Fruit fly (Drosophila melanogaster) whole organism, embryonic: Measurements from ENCODE around the gene Ca-Ma2d.

ENCODE experiments used
- Aef1 ChIP-seq: fragments of 200-800 bp; sonication (Bioruptor generic); IDR thresholded peaks from 3 replicates; pipeline ENCODE4 v1.3.6; 2022; ENCODE audit warnings: missing biosample characterization, missing genetic modification characterization
- Bteb2 ChIP-seq: fragments of 200-800 bp; sonication (Bioruptor generic); optimal IDR thresholded peaks from 2 replicates; lab custom pipeline; 2016; ENCODE audit warnings: missing biosample characterization, missing genetic modification characterization
- CG10321 ChIP-seq: fragments of 200-800 bp; sonication (Bioruptor generic); IDR thresholded peaks from 2 replicates; pipeline ENCODE4 v1.3.6; 2022; ENCODE audit warnings: missing biosample characterization, missing genetic modification characterization
- CG12155 ChIP-seq: fragments of 200-800 bp; sonication (Bioruptor generic); optimal IDR thresholded peaks from 3 replicates; lab custom pipeline; 2016; ENCODE audit warnings: missing biosample characterization, missing genetic modification characterization
- CG12391 ChIP-seq: fragments of 200-800 bp; sonication (Bioruptor generic); optimal IDR thresholded peaks from 3 replicates; lab custom pipeline; 2018; ENCODE audit warnings: missing biosample characterization, mild to moderate bottlenecking, missing genetic modification characterization, moderate library complexity
- CG1602 ChIP-seq: fragments of 200-800 bp; sonication (Bioruptor generic); optimal IDR thresholded peaks from 3 replicates; lab custom pipeline; 2016; ENCODE audit warnings: missing biosample characterization, missing genetic modification characterization
- CG17186 ChIP-seq: fragments of 200-800 bp; sonication (Bioruptor generic); optimal IDR thresholded peaks from 3 replicates; lab custom pipeline; 2017; ENCODE audit warnings: missing biosample characterization, missing genetic modification reagents, missing genetic modification characterization
- CG18619 ChIP-seq: fragments of 200-800 bp; sonication (Bioruptor generic); optimal IDR thresholded peaks from 3 replicates; lab custom pipeline; 2017; ENCODE audit warnings: missing biosample characterization, mild to moderate bottlenecking, missing genetic modification characterization
- CG18764 ChIP-seq: fragments of 200-800 bp; sonication (Bioruptor generic); optimal IDR thresholded peaks from 3 replicates; lab custom pipeline; 2016; ENCODE audit warnings: missing biosample characterization, missing genetic modification characterization
- CG30431 ChIP-seq: fragments of 200-800 bp; sonication (Bioruptor generic); optimal IDR thresholded peaks from 2 replicates; lab custom pipeline; 2017; ENCODE audit warnings: missing biosample characterization, missing genetic modification characterization
- CG3281 ChIP-seq: fragments of 200-800 bp; sonication (Bioruptor generic); optimal IDR thresholded peaks from 3 replicates; lab custom pipeline; 2017; ENCODE audit warnings: missing biosample characterization, mild to moderate bottlenecking, missing genetic modification characterization
- CG33213 ChIP-seq: fragments of 200-800 bp; sonication (Bioruptor generic); optimal IDR thresholded peaks from 3 replicates; lab custom pipeline; 2016; ENCODE audit warnings: missing biosample characterization, missing genetic modification characterization
- CG3407 ChIP-seq: fragments of 200-800 bp; sonication (Bioruptor generic); optimal IDR thresholded peaks from 2 replicates; lab custom pipeline; 2018; ENCODE audit warnings: missing biosample characterization, mild to moderate bottlenecking, missing genetic modification characterization
- CG34422 ChIP-seq: fragments of 200-800 bp; sonication (Bioruptor generic); IDR thresholded peaks from 3 replicates; pipeline ENCODE4 v1.3.6; 2022; ENCODE audit warnings: missing biosample characterization, missing genetic modification characterization
- CG4282 ChIP-seq: fragments of 200-800 bp; sonication (Bioruptor generic); optimal IDR thresholded peaks from 2 replicates; lab custom pipeline; 2016; ENCODE audit warnings: missing biosample characterization, missing genetic modification characterization
- CG4707 ChIP-seq: fragments of 200-800 bp; sonication (Bioruptor generic); optimal IDR thresholded peaks from 2 replicates; lab custom pipeline; 2018; ENCODE audit warnings: missing biosample characterization, mild to moderate bottlenecking, missing genetic modification characterization, moderate library complexity
- CG4854 ChIP-seq: fragments of 200-800 bp; sonication (Bioruptor generic); optimal IDR thresholded peaks from 2 replicates; lab custom pipeline; 2016; ENCODE audit warnings: missing biosample characterization, missing genetic modification characterization, inconsistent platforms
- CG6254 ChIP-seq: fragments of 200-800 bp; sonication (Bioruptor generic); optimal IDR thresholded peaks from 3 replicates; lab custom pipeline; 2017; ENCODE audit warnings: mild to moderate bottlenecking, missing biosample characterization, missing genetic modification reagents, missing genetic modification characterization
- CG7271 ChIP-seq: fragments of 200-800 bp; sonication (Bioruptor generic); optimal IDR thresholded peaks from 2 replicates; lab custom pipeline; 2018; ENCODE audit warnings: missing biosample characterization, mild to moderate bottlenecking, missing genetic modification characterization, moderate library complexity
- CG7745 ChIP-seq: fragments of 200-800 bp; sonication (Bioruptor generic); optimal IDR thresholded peaks from 2 replicates; lab custom pipeline; 2018; ENCODE audit warnings: missing biosample characterization, mild to moderate bottlenecking, missing genetic modification characterization, moderate library complexity
- CG8359 ChIP-seq: fragments of 200-800 bp; sonication (Bioruptor generic); optimal IDR thresholded peaks from 2 replicates; lab custom pipeline; 2017; ENCODE audit warnings: missing biosample characterization, mild to moderate bottlenecking, missing genetic modification characterization, borderline replicate concordance
- CG9437 ChIP-seq: fragments of 200-800 bp; sonication (Bioruptor generic); optimal IDR thresholded peaks from 2 replicates; lab custom pipeline; 2018; ENCODE audit warnings: missing biosample characterization, mild to moderate bottlenecking, missing genetic modification characterization
- Camta ChIP-seq: fragments of 200-800 bp; sonication (Bioruptor generic); optimal IDR thresholded peaks from 2 replicates; lab custom pipeline; 2016; ENCODE audit warnings: missing biosample characterization, missing genetic modification characterization
- CrebB ChIP-seq: fragments of 200-800 bp; sonication (Bioruptor generic); optimal IDR thresholded peaks from 3 replicates; lab custom pipeline; 2018; ENCODE audit warnings: missing biosample characterization, mild to moderate bottlenecking, missing genetic modification characterization
- Dbx ChIP-seq: fragments of 200-800 bp; sonication (Bioruptor generic); IDR thresholded peaks from 3 replicates; pipeline ENCODE4 v1.3.6; 2022; ENCODE audit warnings: missing biosample characterization, missing genetic modification characterization
- Fer2 ChIP-seq: fragments of 200-800 bp; sonication (Bioruptor generic); optimal IDR thresholded peaks from 2 replicates; lab custom pipeline; 2018; ENCODE audit warnings: missing biosample characterization, mild to moderate bottlenecking, missing genetic modification characterization, moderate library complexity
- GATAe ChIP-seq: fragments of 200-800 bp; sonication (Bioruptor generic); conservative IDR thresholded peaks from 2 replicates; pipeline ENCODE4 v1.3.6; 2022; ENCODE audit warnings: missing biosample characterization, missing genetic modification characterization
- H2.0 ChIP-seq: fragments of 200-800 bp; sonication (Bioruptor generic); IDR thresholded peaks from 2 replicates; pipeline ENCODE4 v1.3.6; 2022; ENCODE audit warnings: missing biosample characterization, missing genetic modification characterization
- Hey ChIP-seq: fragments of 200-800 bp; sonication (Bioruptor generic); optimal IDR thresholded peaks from 3 replicates; lab custom pipeline; 2018; ENCODE audit warnings: missing biosample characterization, mild to moderate bottlenecking, missing genetic modification characterization
- Hmr ChIP-seq: fragments of 200-800 bp; sonication (Bioruptor generic); optimal IDR thresholded peaks from 3 replicates; lab custom pipeline; 2017; ENCODE audit warnings: mild to moderate bottlenecking, missing biosample characterization, missing genetic modification reagents, missing genetic modification characterization
- Nf-YB ChIP-seq: fragments of 200-800 bp; sonication (Bioruptor generic); optimal IDR thresholded peaks from 3 replicates; lab custom pipeline; 2019; ENCODE audit warnings: missing biosample characterization, mild to moderate bottlenecking, missing genetic modification characterization, moderate library complexity
- Nf-YC ChIP-seq: fragments of 200-800 bp; optimal IDR thresholded peaks from 3 replicates; lab custom pipeline; 2019; ENCODE audit warnings: missing biosample characterization, mild to moderate bottlenecking, missing genetic modification characterization, moderate library complexity
- Taf1 ChIP-seq: fragments of 200-800 bp; sonication (Bioruptor generic); IDR thresholded peaks from 2 replicates; pipeline ENCODE4 v1.3.6; 2022; ENCODE audit warnings: missing biosample characterization, missing genetic modification characterization
- croc ChIP-seq: fragments of 200-800 bp; sonication (Bioruptor generic); conservative IDR thresholded peaks from 3 replicates; pipeline ENCODE4 v1.3.6; 2022; ENCODE audit warnings: missing biosample characterization, missing genetic modification characterization
- da ChIP-seq: fragments of 200-800 bp; sonication (Bioruptor generic); optimal IDR thresholded peaks from 2 replicates; lab custom pipeline; 2016; ENCODE audit warnings: missing biosample characterization, missing genetic modification characterization
- danr ChIP-seq: fragments of 200-800 bp; sonication (Bioruptor generic); IDR thresholded peaks from 2 replicates; pipeline ENCODE4 v1.3.6; 2022; ENCODE audit warnings: missing biosample characterization, missing genetic modification characterization
- dpn ChIP-seq, 2 experiments: fragments of 200-800 bp; sonication (Bioruptor generic); optimal IDR thresholded peaks; 3 replicates each; lab custom pipeline; 2016; ENCODE audit warnings: missing biosample characterization in 2 of 2, missing genetic modification characterization in 2 of 2
- fd96Cb ChIP-seq: fragments of 200-800 bp; sonication (Bioruptor generic); optimal IDR thresholded peaks from 2 replicates; lab custom pipeline; 2018; ENCODE audit warnings: missing biosample characterization, mild to moderate bottlenecking, missing genetic modification characterization, moderate library complexity
- gcm2 ChIP-seq: fragments of 200-800 bp; sonication (Bioruptor generic); optimal IDR thresholded peaks from 2 replicates; lab custom pipeline; 2016; ENCODE audit warnings: missing biosample characterization, missing genetic modification characterization
- grn ChIP-seq: fragments of 200-800 bp; sonication (Bioruptor generic); optimal IDR thresholded peaks from 3 replicates; lab custom pipeline; 2017; ENCODE audit warnings: missing biosample characterization, missing genetic modification characterization
- gsb ChIP-seq: fragments of 200-800 bp; sonication (Bioruptor generic); IDR thresholded peaks from 2 replicates; pipeline ENCODE4 v1.3.6; 2022; ENCODE audit warnings: missing biosample characterization, missing genetic modification characterization
- hbn ChIP-seq: fragments of 200-800 bp; sonication (Bioruptor generic); IDR thresholded peaks from 2 replicates; pipeline ENCODE4 v1.3.6; 2022; ENCODE audit warnings: missing biosample characterization, missing genetic modification characterization; ENCODE audit not compliant: partially characterized antibody
- hkb ChIP-seq, 2 experiments: fragments of 200-800 bp in 1 of 2; fragments of >200 bp in 1 of 2; sonication (Bioruptor generic) in 1 of 2; IDR thresholded peaks in 1 of 2; optimal IDR thresholded peaks in 1 of 2; 2 replicates each; pipeline versions ENCODE4 v1.3.6 to Lab custom; 2017 to 2022; ENCODE audit warnings: missing biosample characterization in 1 of 2, missing genetic modification characterization in 1 of 2
- jigr1 ChIP-seq: fragments of 200-800 bp; sonication (Bioruptor generic); IDR thresholded peaks from 3 replicates; pipeline ENCODE4 v1.3.6; 2022; ENCODE audit warnings: missing biosample characterization, missing genetic modification characterization
- klu ChIP-seq: fragments of 200-800 bp; sonication (Bioruptor generic); IDR thresholded peaks from 2 replicates; pipeline ENCODE4 v1.3.6; 2022; ENCODE audit warnings: missing biosample characterization, missing genetic modification characterization
- lbe ChIP-seq: fragments of 200-800 bp; sonication (Bioruptor generic); optimal IDR thresholded peaks from 2 replicates; lab custom pipeline; 2016; ENCODE audit warnings: missing biosample characterization, mild to moderate bottlenecking, missing genetic modification characterization
- lmd ChIP-seq: fragments of 200-800 bp; sonication (Bioruptor generic); IDR thresholded peaks from 2 replicates; pipeline ENCODE4 v1.3.6; 2022; ENCODE audit warnings: missing biosample characterization, missing genetic modification characterization
- nau ChIP-seq: fragments of 200-800 bp; sonication (Bioruptor generic); optimal IDR thresholded peaks from 3 replicates; lab custom pipeline; 2017; ENCODE audit warnings: missing biosample characterization, mild to moderate bottlenecking, missing genetic modification characterization, missing genetic modification reagents
- nerfin-2 ChIP-seq: fragments of 200-800 bp; sonication (Bioruptor generic); IDR thresholded peaks from 2 replicates; pipeline ENCODE4 v1.3.6; 2022; ENCODE audit warnings: missing biosample characterization, missing genetic modification characterization; ENCODE audit not compliant: partially characterized antibody
- pita ChIP-seq: fragments of 200-800 bp; sonication (Bioruptor generic); optimal IDR thresholded peaks from 2 replicates; lab custom pipeline; 2017; ENCODE audit warnings: missing biosample characterization, mild to moderate bottlenecking, missing genetic modification characterization
- pnt ChIP-seq: fragments of 200-800 bp; sonication (Bioruptor generic); optimal IDR thresholded peaks from 3 replicates; lab custom pipeline; 2016; ENCODE audit warnings: missing biosample characterization, missing genetic modification characterization

Gene Ca-Ma2d

dm6 chr2L:16275809-16276178, 44.5 kb downstream of the Ca-Ma2d start (continued):
- no peak for TF ChIP-seq da
- TF ChIP-seq CG8359 (GFP tag; lab: Kevin White, UChicago): no peak
- peak; percentile 24 for TF ChIP-seq CG9437 (GFP tag; lab: Kevin White, UChicago)
- 0 out of 3 replicates have a peak, but pooled peaks have one; percentile 48 for TF ChIP-seq CG34422 (GFP tag; lab: Robert Waterston, UW)
- peak; percentile 2 for TF ChIP-seq Bteb2 (GFP tag; lab: Kevin White, UChicago)
- no peak for TF ChIP-seq CG3407 (GFP tag; lab: Kevin White, UChicago)
- TF ChIP-seq CG7745 (tag; lab: Kevin White, UChicago): no peak
- no peak for TF ChIP-seq CG10321 (GFP tag; lab: Robert Waterston, UW)
- TF ChIP-seq lbe (GFP tag; lab: Kevin White, UChicago): no peak
- no peak for TF ChIP-seq CG4707 (GFP tag; lab: Kevin White, UChicago)
- TF ChIP-seq nau: peak; percentile 20
- TF ChIP-seq H2.0 (GFP tag; lab: Robert Waterston, UW): no peak
- peak; percentile 41 for TF ChIP-seq CG18619
- TF ChIP-seq Dbx (GFP tag; lab: Robert Waterston, UW): peak; percentile 44; the same call in 1 of the 3 replicates
- no peak for TF ChIP-seq CG7271 (tag; lab: Kevin White, UChicago)
- no peak for TF ChIP-seq CG4282 (GFP tag; lab: Kevin White, UChicago)
- TF ChIP-seq GATAe: no peak
- no peak for TF ChIP-seq CG1602 (GFP tag; lab: Kevin White, UChicago)
- no peak for TF ChIP-seq CG18764 (GFP tag; lab: Kevin White, UChicago)
- TF ChIP-seq Aef1 (GFP tag; lab: Robert Waterston, UW): no peak
- TF ChIP-seq danr (GFP tag; lab: Robert Waterston, UW): no peak
- no peak for TF ChIP-seq hkb (optimal IDR thresholded peaks at IDR 0.05; lab: Kevin White, UChicago)
- TF ChIP-seq hkb (GFP tag; IDR thresholded peaks at IDR 0.05; lab: Robert Waterston, UW): peak; percentile 36; the same call in 1 of the 2 replicates
- no peak for TF ChIP-seq pita
- TF ChIP-seq Camta (GFP tag; lab: Kevin White, UChicago): no peak
- no peak for TF ChIP-seq hbn (GFP tag; lab: Robert Waterston, UW)
- TF ChIP-seq nerfin-2 (GFP tag; lab: Robert Waterston, UW): no peak
- peak; percentile 75 for TF ChIP-seq Hmr (GFP tag; lab: Kevin White, UChicago)
- TF ChIP-seq grn (GFP tag; lab: Kevin White, UChicago): no peak
- no peak for TF ChIP-seq pnt
- TF ChIP-seq Hey (tag; lab: Kevin White, UChicago): no peak
- TF ChIP-seq CG17186 (GFP tag; lab: Kevin White, UChicago): no peak
- TF ChIP-seq gcm2: no peak
- no peak for TF ChIP-seq gsb
- TF ChIP-seq Nf-YC (tag; lab: Kevin White, UChicago): no peak
- peak; percentile 38 for TF ChIP-seq fd96Cb (tag; lab: Kevin White, UChicago)
- no peak for TF ChIP-seq Fer2
- no peak for TF ChIP-seq Nf-YB (GFP tag; lab: Kevin White, UChicago)
- peak; percentile 76 for TF ChIP-seq CG3281 (GFP tag; lab: Kevin White, UChicago)
- TF ChIP-seq lmd (GFP tag; lab: Robert Waterston, UW): peak; percentile 51
- peak; percentile 24 for TF ChIP-seq CG6254 (GFP tag; lab: Kevin White, UChicago)
- peak; percentile 51 for TF ChIP-seq CG12391 (tag; lab: Kevin White, UChicago)
- no peak for TF ChIP-seq croc (GFP tag; lab: Robert Waterston, UW)
- TF ChIP-seq CG33213 (GFP tag; lab: Kevin White, UChicago): no peak
- peak; percentile 34 for TF ChIP-seq CG12155 (GFP tag; lab: Kevin White, UChicago)
- TF ChIP-seq CrebB: no peak
- TF ChIP-seq CG30431 (GFP tag; lab: Kevin White, UChicago): peak; percentile 28
- peak; percentile 33 for TF ChIP-seq CG4854 (GFP tag; lab: Kevin White, UChicago)
- TF ChIP-seq klu (GFP tag; lab: Robert Waterston, UW): no peak
- no peak for TF ChIP-seq Taf1 (GFP tag; lab: Robert Waterston, UW)
- TF ChIP-seq jigr1 (GFP tag; lab: Robert Waterston, UW): no peak
- peak; percentile 3 to 22 for TF ChIP-seq dpn (GFP tag; optimal IDR thresholded peaks at IDR 0.05; lab: Kevin White, UChicago)
